Fruit fly (Drosophila melanogaster): ENCODE data around the gene CG5382.

dm6 chr3R:22339510-22339909 is 26.3 kb downstream of the CG5382 start:
- TF ChIP-seq CTCF (optimal IDR thresholded peaks at IDR 0.05) (no peak), CG8478 (optimal IDR thresholded peaks at IDR 0.05) (no peak)

Measured in S2 (cell line).